Fruit fly (Drosophila melanogaster): ENCODE results near the gene PSMG1.

PSMG1 gene

DNA sequence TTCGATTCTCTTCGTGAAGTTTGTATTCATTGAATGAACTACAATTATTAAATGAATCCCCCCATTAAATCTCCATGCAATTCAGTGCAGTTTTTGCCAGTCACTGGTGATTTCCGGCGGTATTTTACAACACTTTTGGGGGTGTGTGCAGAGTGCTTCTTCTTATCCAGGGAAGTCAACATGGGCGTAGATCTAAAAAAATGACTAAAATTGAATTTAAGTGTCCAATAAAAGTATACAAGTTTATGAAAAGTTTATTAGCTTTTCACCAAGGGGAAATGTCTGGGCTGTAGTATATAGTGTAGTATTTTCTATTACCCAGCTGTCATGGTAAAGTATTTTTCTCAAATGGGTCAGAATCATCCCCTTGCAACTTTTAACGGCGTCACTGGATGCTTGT, 2.6 kb downstream of the PSMG1 start, which contains the start of gene Hpf1 (continued):
- peak; percentile 99 for TF ChIP-seq CG6792 (GFP tag; optimal IDR thresholded peaks at IDR 0.05)
- peak; percentile 99 for TF ChIP-seq CG3032 (tag; optimal IDR thresholded peaks at IDR 0.05)
- TF ChIP-seq CG1621 (tag; optimal IDR thresholded peaks at IDR 0.05), result peak; percentile 99
- peak; percentile 99 for TF ChIP-seq CG15336 (GFP tag; IDR thresholded peaks at IDR 0.05)
- TF ChIP-seq Eip93F (GFP tag; optimal IDR thresholded peaks at IDR 0.05), result peak; percentile 99
- TF ChIP-seq dsx (GFP tag; optimal IDR thresholded peaks at IDR 0.05; ENCODE audit: poor library complexity, severe bottlenecking), result peak; percentile 97
- peak; percentile 98 for TF ChIP-seq CG11902 (GFP tag; optimal IDR thresholded peaks at IDR 0.05)
- TF ChIP-seq CG6808 (GFP tag; optimal IDR thresholded peaks at IDR 0.05), result peak; percentile 98
- TF ChIP-seq fd85E (GFP tag; optimal IDR thresholded peaks at IDR 0.05), result peak; percentile 98
- peak; percentile 99 for TF ChIP-seq Ets96B (tag; optimal IDR thresholded peaks at IDR 0.05)

DNA sequence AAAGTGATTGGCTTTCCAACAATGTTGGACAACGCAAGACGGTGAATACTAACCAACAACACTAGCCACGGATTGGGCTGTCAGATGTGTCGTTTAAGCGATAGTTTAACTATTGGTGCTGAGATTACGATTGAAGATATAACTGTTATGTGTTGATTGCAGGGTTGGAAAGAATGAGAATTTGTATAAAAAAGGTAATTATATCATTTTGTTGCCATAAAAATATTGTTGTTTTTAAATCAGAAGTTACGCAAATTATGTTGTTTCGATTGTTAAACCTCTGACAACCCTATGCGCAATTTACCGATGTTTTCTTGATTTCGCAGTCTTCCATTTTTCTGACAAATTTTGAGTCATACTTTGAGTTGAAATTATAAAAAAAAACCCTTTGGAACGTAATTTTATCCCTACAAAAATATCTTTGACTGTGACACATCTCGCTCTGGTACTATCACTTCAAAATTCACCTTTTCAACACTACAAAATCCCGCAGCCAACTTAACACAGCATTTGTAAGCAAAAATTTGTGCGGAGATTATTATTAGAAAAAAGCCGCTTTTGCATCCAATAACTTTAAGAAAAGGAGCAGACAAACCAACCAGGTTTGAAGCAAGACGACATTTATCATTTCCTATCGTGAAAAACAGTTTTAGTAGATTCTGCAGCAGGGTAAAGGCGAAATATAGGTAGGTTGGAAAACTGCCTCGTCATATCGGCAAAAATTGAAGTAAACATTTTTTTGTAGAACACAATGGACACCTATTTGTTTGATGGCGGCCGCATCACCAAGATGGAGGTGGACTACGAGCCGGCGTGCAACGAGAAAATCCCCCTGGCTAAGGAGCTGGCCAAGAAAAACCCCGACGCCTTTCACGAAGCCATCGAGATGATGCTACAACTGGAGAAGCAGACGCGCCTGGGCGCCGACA, 4.8 kb downstream of the PSMG1 start, which contains the start of the genes Hat1 and Rpn5:
TSS of gene Hat1 (minus strand) at position 360 of the 929 bp plus-strand sequence.
TSS of gene Rpn5 (plus strand) at position 469 of the 929 bp plus-strand sequence.
- TF ChIP-seq CG9139 (GFP tag; optimal IDR thresholded peaks at IDR 0.05) (peak; percentile 8), dsx (GFP tag; optimal IDR thresholded peaks at IDR 0.05; ENCODE audit: poor library complexity, severe bottlenecking) (peak; percentile 51), CG11762 (GFP tag; optimal IDR thresholded peaks at IDR 0.05; ENCODE audit: insufficient read depth) (peak; percentile 68), achi (GFP tag; optimal IDR thresholded peaks at IDR 0.05) (peak; percentile 94), Hr38 (GFP tag; optimal IDR thresholded peaks at IDR 0.05) (peak; percentile 30), Sox102F (GFP tag; optimal IDR thresholded peaks at IDR 0.05) (peak; percentile 87), Smox (GFP tag; optimal IDR thresholded peaks at IDR 0.05) (peak; percentile 89), CG16779 (tag; optimal IDR thresholded peaks at IDR 0.05) (no peak), Met (GFP tag; optimal IDR thresholded peaks at IDR 0.05) (peak; percentile 87), pdm3 (GFP tag; optimal IDR thresholded peaks at IDR 0.05) (peak; percentile 90), cyc (GFP tag; optimal IDR thresholded peaks at IDR 0.05) (peak; percentile 92), CG7368 (GFP tag; optimal IDR thresholded peaks at IDR 0.05) (peak; percentile 74), CG6792 (GFP tag; optimal IDR thresholded peaks at IDR 0.05) (peak; percentile 86), ss (GFP tag; optimal IDR thresholded peaks at IDR 0.05) (peak; percentile 20 to 57), CG15336 (GFP tag; IDR thresholded peaks at IDR 0.05) (peak; percentile 41; the same call in 1 of the 2 replicates), Eip93F (GFP tag; optimal IDR thresholded peaks at IDR 0.05) (no peak), CG1621 (tag; optimal IDR thresholded peaks at IDR 0.05) (peak; percentile 7), fd85E (GFP tag; optimal IDR thresholded peaks at IDR 0.05) (peak; percentile 72), Sox14 (GFP tag; optimal IDR thresholded peaks at IDR 0.05) (peak; percentile 91), CG6163 (GFP tag; IDR thresholded peaks at IDR 0.05) (0 out of 3 replicates have a peak, but pooled peaks have one; percentile 23), lz (GFP tag; optimal IDR thresholded peaks at IDR 0.05) (peak; percentile 92), Ets96B (tag; optimal IDR thresholded peaks at IDR 0.05) (peak; percentile 60), fd59A (GFP tag; optimal IDR thresholded peaks at IDR 0.05) (peak; percentile 71), Hr39 (GFP tag; optimal IDR thresholded peaks at IDR 0.05) (peak; percentile 92), Ets21C (GFP tag; optimal IDR thresholded peaks at IDR 0.05) (peak; percentile 90), acj6 (GFP tag; optimal IDR thresholded peaks at IDR 0.05) (peak; percentile 87), eg (GFP tag; IDR thresholded peaks at IDR 0.05) (peak; percentile 61; the same call in 2 of the 3 replicates), Blimp-1 (GFP tag; optimal IDR thresholded peaks at IDR 0.05) (peak; percentile 59), CG3032 (tag; optimal IDR thresholded peaks at IDR 0.05) (peak; percentile 67), CG3919 (GFP tag; optimal IDR thresholded peaks at IDR 0.05) (peak; percentile 86), CG34406 (GFP tag; optimal IDR thresholded peaks at IDR 0.05) (peak; percentile 76), CG32006 (GFP tag; optimal IDR thresholded peaks at IDR 0.05) (peak; percentile 85), spab (GFP tag; optimal IDR thresholded peaks at IDR 0.05) (peak; percentile 46), CG6854 (GFP tag; optimal IDR thresholded peaks at IDR 0.05) (no peak), Lpt (GFP tag; optimal IDR thresholded peaks at IDR 0.05) (peak; percentile 59), CG10631 (GFP tag; optimal IDR thresholded peaks at IDR 0.05) (peak; percentile 92), Eip78C (GFP tag) (peak; percentile 94), svp (GFP tag) (peak; percentile 92), CG31627 (GFP tag; optimal IDR thresholded peaks at IDR 0.05) (peak; percentile 94), CG6276 (GFP tag; optimal IDR thresholded peaks at IDR 0.05) (no peak), CG6808 (GFP tag; optimal IDR thresholded peaks at IDR 0.05) (peak; percentile 65), fkh (GFP tag; optimal IDR thresholded peaks at IDR 0.05) (no peak), CG11902 (GFP tag; optimal IDR thresholded peaks at IDR 0.05) (peak; percentile 81), topi (GFP tag; optimal IDR thresholded peaks at IDR 0.05) (peak; percentile 91), esn (GFP tag; optimal IDR thresholded peaks at IDR 0.05) (peak; percentile 92)

Measured in whole organism, prepupa.